Fruit fly (Drosophila melanogaster) whole organism, embryonic: Measurements from ENCODE around the gene Dok.

Experiments used
- Adf1 ChIP-seq: fragments of 200-800 bp; sonication (Bioruptor generic); IDR thresholded peaks from 2 replicates; pipeline ENCODE4 v1.3.6; 2022; ENCODE audit warnings: missing biosample characterization, missing genetic modification characterization
- Antp ChIP-seq: fragments of 200-800 bp; sonication (Bioruptor generic); optimal IDR thresholded peaks from 3 replicates; lab custom pipeline; 2016; ENCODE audit warnings: missing biosample characterization, missing genetic modification characterization
- CG10462 ChIP-seq: fragments of 200-800 bp; sonication (Bioruptor generic); optimal IDR thresholded peaks from 2 replicates; lab custom pipeline; 2016; ENCODE audit warnings: missing biosample characterization, missing genetic modification characterization
- CG10959 ChIP-seq: fragments of 200-800 bp; sonication (Bioruptor generic); IDR thresholded peaks from 2 replicates; pipeline ENCODE4 v1.3.6; 2022; ENCODE audit warnings: missing biosample characterization, missing genetic modification characterization
- CG11398 ChIP-seq: fragments of 200-800 bp; sonication (Bioruptor generic); optimal IDR thresholded peaks from 2 replicates; lab custom pipeline; 2016; ENCODE audit warnings: missing biosample characterization, missing genetic modification characterization
- CG11695 ChIP-seq: fragments of 200-800 bp; sonication (Bioruptor generic); IDR thresholded peaks from 3 replicates; pipeline ENCODE4 v1.3.6; 2022; ENCODE audit warnings: missing biosample characterization, missing genetic modification characterization
- CG12942 ChIP-seq: fragments of 200-800 bp; sonication (Bioruptor generic); optimal IDR thresholded peaks from 3 replicates; lab custom pipeline; 2016; ENCODE audit warnings: missing biosample characterization, missing genetic modification characterization
- CG14710 ChIP-seq: fragments of 200-800 bp; sonication (Bioruptor generic); optimal IDR thresholded peaks from 3 replicates; lab custom pipeline; 2019; ENCODE audit warnings: missing biosample characterization, mild to moderate bottlenecking, missing genetic modification characterization, moderate library complexity
- CG15269 ChIP-seq: fragments of 200-800 bp; sonication (Bioruptor generic); optimal IDR thresholded peaks from 2 replicates; lab custom pipeline; 2018; ENCODE audit warnings: missing biosample characterization, mild to moderate bottlenecking, missing genetic modification characterization, moderate library complexity
- CG15601 ChIP-seq: fragments of 200-800 bp; sonication (Bioruptor generic); optimal IDR thresholded peaks from 3 replicates; lab custom pipeline; 2019; ENCODE audit warnings: missing biosample characterization, mild to moderate bottlenecking, missing genetic modification characterization, moderate library complexity
- CG1647 ChIP-seq: fragments of 200-800 bp; sonication (Bioruptor generic); optimal IDR thresholded peaks from 3 replicates; lab custom pipeline; 2016; ENCODE audit warnings: missing biosample characterization, missing genetic modification characterization
- CG16813 ChIP-seq: fragments of 200-800 bp; sonication (Bioruptor generic); IDR thresholded peaks from 3 replicates; pipeline ENCODE4 v1.3.6; 2022; ENCODE audit warnings: missing biosample characterization, missing genetic modification characterization; ENCODE audit not compliant: partially characterized antibody
- CG17612 ChIP-seq: fragments of 200-800 bp; sonication (Bioruptor generic); IDR thresholded peaks from 2 replicates; pipeline ENCODE4 v1.3.6; 2022; ENCODE audit warnings: missing biosample characterization, missing genetic modification characterization
- CG18011 ChIP-seq: fragments of 200-800 bp; sonication (Bioruptor generic); optimal IDR thresholded peaks from 2 replicates; lab custom pipeline; 2017; ENCODE audit warnings: missing biosample characterization, missing genetic modification characterization, mild to moderate bottlenecking, moderate library complexity, missing genotype
- CG18599 ChIP-seq: fragments of 200-800 bp; sonication (Bioruptor generic); optimal IDR thresholded peaks from 3 replicates; lab custom pipeline; 2017; ENCODE audit warnings: missing biosample characterization, missing genetic modification characterization, mild to moderate bottlenecking, moderate library complexity, missing genetic modification reagents
- CG2129 ChIP-seq: fragments of 200-800 bp; sonication (Bioruptor generic); IDR thresholded peaks from 2 replicates; pipeline ENCODE4 v1.3.6; 2022; ENCODE audit warnings: missing biosample characterization, missing genetic modification characterization; ENCODE audit not compliant: partially characterized antibody
- CG2678 ChIP-seq: fragments of 200-800 bp; sonication (Bioruptor generic); optimal IDR thresholded peaks from 3 replicates; lab custom pipeline; 2019; ENCODE audit warnings: missing biosample characterization, mild to moderate bottlenecking, missing genetic modification characterization, moderate library complexity
- CG30403 ChIP-seq: fragments of 200-800 bp; sonication (Bioruptor generic); optimal IDR thresholded peaks from 3 replicates; lab custom pipeline; 2016; ENCODE audit warnings: missing biosample characterization, missing genetic modification characterization
- CG3065 ChIP-seq: fragments of 200-800 bp; sonication (Bioruptor generic); optimal IDR thresholded peaks from 2 replicates; lab custom pipeline; 2016; ENCODE audit warnings: missing biosample characterization, missing genetic modification characterization
- CG6813 ChIP-seq: fragments of 200-800 bp; sonication (Bioruptor generic); optimal IDR thresholded peaks from 2 replicates; lab custom pipeline; 2017; ENCODE audit warnings: missing biosample characterization, missing genetic modification characterization, mild to moderate bottlenecking, moderate library complexity, missing genetic modification reagents
- CG6854 ChIP-seq: fragments of 200-800 bp; sonication (Bioruptor generic); optimal IDR thresholded peaks from 3 replicates; lab custom pipeline; 2017; ENCODE audit warnings: missing biosample characterization, mild to moderate bottlenecking, missing genetic modification characterization
- CG9437 ChIP-seq: fragments of 200-800 bp; sonication (Bioruptor generic); optimal IDR thresholded peaks from 2 replicates; lab custom pipeline; 2018; ENCODE audit warnings: missing biosample characterization, mild to moderate bottlenecking, missing genetic modification characterization
- CG9817 ChIP-seq: fragments of 200-800 bp; sonication (Bioruptor generic); optimal IDR thresholded peaks from 2 replicates; lab custom pipeline; 2018; ENCODE audit warnings: missing biosample characterization, mild to moderate bottlenecking, missing genetic modification characterization, moderate library complexity
- Drgx ChIP-seq: fragments of 200-800 bp; sonication (Bioruptor generic); IDR thresholded peaks from 2 replicates; pipeline ENCODE4 v1.3.6; 2022; ENCODE audit warnings: missing biosample characterization, missing genetic modification characterization
- ERR ChIP-seq: fragments of 200-800 bp; sonication (Bioruptor generic); optimal IDR thresholded peaks from 2 replicates; lab custom pipeline; 2016; ENCODE audit warnings: missing biosample characterization, missing genetic modification characterization
- Fer3 ChIP-seq: fragments of 200-800 bp; sonication (Bioruptor generic); optimal IDR thresholded peaks from 2 replicates; lab custom pipeline; 2018; ENCODE audit warnings: missing biosample characterization, mild to moderate bottlenecking, missing genetic modification characterization, moderate library complexity
- Hmr ChIP-seq: fragments of 200-800 bp; sonication (Bioruptor generic); optimal IDR thresholded peaks from 3 replicates; lab custom pipeline; 2017; ENCODE audit warnings: mild to moderate bottlenecking, missing biosample characterization, missing genetic modification reagents, missing genetic modification characterization
- NK7.1 ChIP-seq: fragments of 200-800 bp; sonication (Bioruptor generic); optimal IDR thresholded peaks from 3 replicates; lab custom pipeline; 2016; ENCODE audit warnings: missing biosample characterization, missing genetic modification characterization
- Scr ChIP-seq: fragments of 200-800 bp; sonication (Bioruptor generic); IDR thresholded peaks from 2 replicates; pipeline ENCODE4 v1.3.6; 2022; ENCODE audit warnings: missing biosample characterization, missing genetic modification characterization; ENCODE audit not compliant: partially characterized antibody
- Stat92E ChIP-seq, 3 experiments: fragments of >200 bp in 2 of 3; fragments of 200-800 bp in 1 of 3; sonication (Bioruptor generic) in 1 of 3; optimal IDR thresholded peaks; 2 replicates each; lab custom pipeline; 2017 to 2019; ENCODE audit warnings: missing biosample characterization in 3 of 3, missing genetic modification characterization in 3 of 3, mild to moderate bottlenecking in 1 of 3, moderate library complexity in 1 of 3
- Usf ChIP-seq: fragments of 200-800 bp; sonication (Bioruptor generic); optimal IDR thresholded peaks from 2 replicates; lab custom pipeline; 2017; ENCODE audit warnings: missing genotype, missing biosample characterization, missing genetic modification characterization
- Vsx1 ChIP-seq: fragments of 200-800 bp; sonication (Bioruptor generic); optimal IDR thresholded peaks from 2 replicates; lab custom pipeline; 2017; ENCODE audit warnings: missing biosample characterization, mild to moderate bottlenecking, missing genetic modification characterization, missing genetic modification reagents
- abd-A ChIP-seq: fragments of 200-800 bp; sonication (Bioruptor generic); optimal IDR thresholded peaks from 3 replicates; lab custom pipeline; 2019; ENCODE audit warnings: missing biosample characterization, mild to moderate bottlenecking, missing genetic modification characterization, moderate library complexity
- ase ChIP-seq: fragments of 200-800 bp; sonication (Bioruptor generic); IDR thresholded peaks from 3 replicates; pipeline ENCODE4 v1.3.6; 2022; ENCODE audit warnings: missing biosample characterization, missing genetic modification characterization
- dmrt11E ChIP-seq: fragments of 200-800 bp; sonication (Bioruptor generic); optimal IDR thresholded peaks from 3 replicates; lab custom pipeline; 2018; ENCODE audit warnings: missing biosample characterization, mild to moderate bottlenecking, missing genetic modification characterization, moderate library complexity
- ftz-f1 ChIP-seq: fragments of 200-800 bp; sonication (Bioruptor generic); optimal IDR thresholded peaks from 2 replicates; lab custom pipeline; 2016; ENCODE audit warnings: missing biosample characterization, missing genetic modification characterization
- gcm ChIP-seq: fragments of 200-800 bp; sonication (Bioruptor generic); optimal IDR thresholded peaks from 2 replicates; lab custom pipeline; 2019; ENCODE audit warnings: missing biosample characterization, mild to moderate bottlenecking, missing genetic modification characterization, moderate library complexity
- gfzf ChIP-seq: fragments of 200-800 bp; sonication (Bioruptor generic); optimal IDR thresholded peaks from 2 replicates; lab custom pipeline; 2016; ENCODE audit warnings: missing biosample characterization, mild to moderate bottlenecking, missing genetic modification characterization, moderate library complexity
- grn ChIP-seq: fragments of 200-800 bp; sonication (Bioruptor generic); optimal IDR thresholded peaks from 3 replicates; lab custom pipeline; 2017; ENCODE audit warnings: missing biosample characterization, missing genetic modification characterization
- gsb-n ChIP-seq: fragments of 200-800 bp; sonication (Bioruptor generic); optimal IDR thresholded peaks from 3 replicates; lab custom pipeline; 2018; ENCODE audit warnings: missing biosample characterization, mild to moderate bottlenecking, missing genetic modification characterization
- hth ChIP-seq: fragments of >200 bp; optimal IDR thresholded peaks from 2 replicates; lab custom pipeline; 2017; ENCODE audit warnings: inconsistent platforms
- jumu ChIP-seq: fragments of 200-800 bp; sonication (Bioruptor generic); optimal IDR thresholded peaks from 3 replicates; lab custom pipeline; 2016; ENCODE audit warnings: missing biosample characterization, missing genetic modification characterization
- mirr ChIP-seq: fragments of 200-800 bp; sonication (Bioruptor generic); optimal IDR thresholded peaks from 3 replicates; lab custom pipeline; 2018; ENCODE audit warnings: missing biosample characterization, mild to moderate bottlenecking, missing genetic modification characterization
- odd ChIP-seq: fragments of 200-800 bp; sonication (Bioruptor generic); optimal IDR thresholded peaks from 2 replicates; lab custom pipeline; 2017; ENCODE audit warnings: missing biosample characterization, mild to moderate bottlenecking, missing genetic modification characterization
- sd ChIP-seq: fragments of 200-800 bp; sonication (Bioruptor generic); optimal IDR thresholded peaks from 3 replicates; lab custom pipeline; 2018; ENCODE audit warnings: missing biosample characterization, mild to moderate bottlenecking, missing genetic modification characterization, moderate library complexity
- sisA ChIP-seq: fragments of 200-800 bp; sonication (Bioruptor generic); IDR thresholded peaks from 2 replicates; pipeline ENCODE4 v1.3.6; 2022; ENCODE audit warnings: missing biosample characterization, missing genetic modification characterization
- sug ChIP-seq: fragments of 200-800 bp; optimal IDR thresholded peaks from 2 replicates; lab custom pipeline; 2019; ENCODE audit warnings: missing biosample characterization, mild to moderate bottlenecking, missing genetic modification characterization, moderate library complexity
- twi ChIP-seq: fragments of 200-800 bp; optimal IDR thresholded peaks from 2 replicates; lab custom pipeline; 2019; ENCODE audit warnings: missing biosample characterization, mild to moderate bottlenecking, missing genetic modification characterization, moderate library complexity

Gene Dok

dm6 chrX:7301351-7302328 lies 22.4 kb upstream of the Dok start (continued):
- TF ChIP-seq CG18011 (no peak), sd (tag; lab: Kevin White, UChicago) (no peak), Vsx1 (GFP tag; lab: Kevin White, UChicago) (no peak), CG12942 (GFP tag; lab: Kevin White, UChicago) (no peak), NK7.1 (peak; percentile 9), CG1647 (GFP tag; lab: Kevin White, UChicago) (no peak), sug (tag; lab: Kevin White, UChicago) (no peak), Fer3 (tag; lab: Kevin White, UChicago) (no peak), CG15601 (tag; lab: Kevin White, UChicago) (peak; percentile 57), ase (GFP tag; lab: Robert Waterston, UW) (peak; percentile 58; the same call in 1 of the 3 replicates), gsb-n (no peak), CG10462 (peak; percentile 40), CG11695 (no peak), CG17612 (GFP tag; lab: Robert Waterston, UW) (no peak), CG9437 (peak; percentile 83), CG14710 (tag; lab: Kevin White, UChicago) (peak; percentile 71), CG2678 (tag; lab: Kevin White, UChicago) (peak; percentile 80), mirr (GFP tag; lab: Kevin White, UChicago) (no peak), ERR (GFP tag; lab: Kevin White, UChicago) (no peak), twi (tag; lab: Kevin White, UChicago) (peak; percentile 19), ftz-f1 (no peak), CG3065 (GFP tag; lab: Kevin White, UChicago) (no peak), grn (no peak), CG30403 (GFP tag; lab: Kevin White, UChicago) (peak; percentile 79), Scr (no peak), odd (GFP tag; lab: Kevin White, UChicago) (peak; percentile 64), Antp (no peak), sisA (GFP tag; lab: Robert Waterston, UW) (peak; percentile 42), gcm (GFP tag; lab: Kevin White, UChicago) (no peak), jumu (GFP tag; lab: Kevin White, UChicago) (no peak), CG6813 (GFP tag; lab: Kevin White, UChicago) (peak; percentile 32), CG6854 (no peak), Stat92E (GFP tag; optimal IDR thresholded peaks at IDR 0.05; lab: Kevin White, UChicago) (no peak), CG9817 (peak; percentile 22), Usf (GFP tag; lab: Kevin White, UChicago) (peak; percentile 13), Hmr (GFP tag; lab: Kevin White, UChicago) (peak; percentile 33), abd-A (tag; lab: Kevin White, UChicago) (no peak), Drgx (GFP tag; lab: Robert Waterston, UW) (peak; percentile 72), CG18599 (GFP tag; lab: Kevin White, UChicago) (no peak), gfzf (no peak), CG2129 (no peak), dmrt11E (peak; percentile 74), CG11398 (peak; percentile 5), Adf1 (GFP tag; lab: Robert Waterston, UW) (peak; percentile 60), CG10959 (GFP tag; lab: Robert Waterston, UW) (peak; percentile 32; the same call in 1 of the 2 replicates), CG15269 (tag; lab: Kevin White, UChicago) (peak; percentile 51), CG16813 (GFP tag; lab: Robert Waterston, UW) (no peak), hth (lab: Kevin White, UChicago) (no peak)
